Worm (Caenorhabditis elegans) whole organism, midembryonic: Measurements from ENCODE around the gene nlp-25.

ENCODE experiments used
- T22C8.4 ChIP-seq: fragments of 200-800 bp; sonication (Bioruptor generic); IDR thresholded peaks from 2 replicates; pipeline ENCODE4 v1.3.6; 2022; ENCODE audit warnings: missing genetic modification characterization, missing compliant biosample characterization
- cog-1 ChIP-seq: sonication (generic microtip); optimal IDR thresholded peaks from 2 replicates; lab custom pipeline; 2016; ENCODE audit warnings: missing genetic modification characterization, missing compliant biosample characterization
- flt-1 ChIP-seq: fragments of 200-800 bp; sonication (Bioruptor generic); IDR thresholded peaks from 2 replicates; pipeline ENCODE4 v1.3.6; 2022; ENCODE audit warnings: missing genetic modification characterization, missing compliant biosample characterization
- klf-2 ChIP-seq: fragments of 200-800 bp; sonication (Bioruptor generic); conservative IDR thresholded peaks from 2 replicates; pipeline ENCODE4 v1.3.6; 2022; ENCODE audit warnings: missing genetic modification reagents, missing genetic modification characterization, missing compliant biosample characterization
- med-1 ChIP-seq: sonication (generic microtip); optimal IDR thresholded peaks from 2 replicates; lab custom pipeline; 2017; ENCODE audit warnings: missing genetic modification characterization, mild to moderate bottlenecking, missing compliant biosample characterization, antibody characterized with exemption, missing genetic modification reagents; ENCODE audit not compliant: insufficient read depth
- ref-1 ChIP-seq: fragments of 200-800 bp; sonication (Bioruptor generic); conservative IDR thresholded peaks from 2 replicates; pipeline ENCODE4 v1.3.6; 2022; ENCODE audit warnings: missing genetic modification reagents, missing genetic modification characterization, missing compliant biosample characterization
- tab-1 ChIP-seq: fragments of 200-800 bp; sonication (Bioruptor generic); IDR thresholded peaks from 2 replicates; pipeline ENCODE4 v1.3.6; 2022; ENCODE audit warnings: missing genetic modification characterization, missing compliant biosample characterization
- ztf-23 ChIP-seq: fragments of 200-800 bp; sonication (Bioruptor generic); IDR thresholded peaks from 2 replicates; pipeline ENCODE4 v1.3.6; 2022; ENCODE audit warnings: missing genetic modification reagents, missing genetic modification characterization, missing compliant biosample characterization
- ztf-29 ChIP-seq: fragments of 200-800 bp; sonication (Bioruptor generic); IDR thresholded peaks from 2 replicates; pipeline ENCODE4 v1.3.6; 2022; ENCODE audit warnings: missing genetic modification reagents, missing genetic modification characterization, missing compliant biosample characterization

DNA sequence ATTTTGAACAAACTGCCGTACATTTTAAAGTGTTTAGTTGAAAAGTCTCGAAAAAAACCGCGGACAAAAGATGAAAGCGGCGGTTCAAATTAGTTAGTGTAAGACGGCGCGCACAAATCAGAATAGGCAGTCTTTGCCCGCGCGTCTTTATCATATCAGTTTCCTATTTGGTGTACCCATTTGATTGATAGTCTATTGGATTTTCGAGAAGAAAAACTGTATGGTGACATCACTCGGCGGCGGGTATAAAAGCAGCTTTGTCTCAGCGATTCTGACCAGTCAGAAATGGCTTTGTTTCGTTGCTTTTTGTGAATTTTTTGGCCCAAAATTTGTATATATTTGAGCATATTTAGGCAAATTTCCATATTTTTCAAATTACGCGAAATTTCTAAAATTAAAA, 2.7 kb downstream of the nlp-25 start:
- TF ChIP-seq ztf-29 (GFP tag; lab: Robert Waterston, UW) (no peak), ztf-23 (GFP tag; lab: Robert Waterston, UW) (no peak), flt-1 (GFP tag; lab: Robert Waterston, UW) (no peak), ref-1 (GFP tag; lab: Robert Waterston, UW) (no peak), cog-1 (tag; lab: Kevin White, UChicago) (no peak), T22C8.4 (GFP tag; lab: Robert Waterston, UW) (no peak), klf-2 (GFP tag; lab: Robert Waterston, UW) (no peak), med-1 (GFP tag; lab: Kevin White, UChicago) (no peak), tab-1 (no peak)
